Worm (Caenorhabditis elegans) whole organism, young adult: ENCODE measurements around the gene aly-2.
A peak's percentile ranks its signal among the peaks of the same experiment; 100 is the strongest.

Experiments used
- B0035.1 ChIP-seq: sonication (generic microtip); optimal IDR thresholded peaks from 2 replicates; lab custom pipeline; 2016; ENCODE audit warnings: missing genetic modification characterization, mild to moderate bottlenecking, missing compliant biosample characterization, missing genotype, missing genetic modification reagents
- B0336.3 ChIP-seq: fragments of 200-800 bp; sonication (Bioruptor generic); IDR thresholded peaks from 2 replicates; pipeline ENCODE4 v1.3.6; 2022; ENCODE audit warnings: missing genetic modification characterization, missing compliant biosample characterization
- D2030.7 ChIP-seq: fragments of 200-800 bp; sonication (Bioruptor generic); IDR thresholded peaks from 2 replicates; pipeline ENCODE4 v1.3.6; 2022; ENCODE audit warnings: missing genetic modification reagents, missing genetic modification characterization, missing compliant biosample characterization
- F23B12.7 ChIP-seq: sonication (generic microtip); optimal IDR thresholded peaks from 2 replicates; lab custom pipeline; 2017; ENCODE audit warnings: missing genetic modification characterization, mild to moderate bottlenecking, missing compliant biosample characterization, antibody characterized with exemption, moderate library complexity; ENCODE audit not compliant: insufficient read depth
- F49E8.2 ChIP-seq: sonication (generic microtip); optimal IDR thresholded peaks from 3 replicates; lab custom pipeline; 2017; ENCODE audit warnings: missing genetic modification characterization, mild to moderate bottlenecking, missing compliant biosample characterization, antibody characterized with exemption, moderate library complexity; ENCODE audit not compliant: insufficient read depth
- T07F8.4 ChIP-seq: sonication (generic microtip); optimal IDR thresholded peaks from 2 replicates; lab custom pipeline; 2016; ENCODE audit warnings: mild to moderate bottlenecking, missing genetic modification characterization, moderate library complexity, missing compliant biosample characterization
- T26A5.8 ChIP-seq: sonication (generic microtip); optimal IDR thresholded peaks from 2 replicates; lab custom pipeline; 2016; ENCODE audit warnings: missing genetic modification characterization, missing compliant biosample characterization
- aptf-2 ChIP-seq: fragments of 200-800 bp; sonication (Bioruptor generic); conservative IDR thresholded peaks from 2 replicates; pipeline ENCODE4 v1.3.6; 2022; ENCODE audit warnings: missing genetic modification reagents, missing genetic modification characterization, missing compliant biosample characterization
- attf-5 ChIP-seq: fragments of 200-800 bp; sonication (Bioruptor generic); optimal IDR thresholded peaks from 2 replicates; lab custom pipeline; 2018; ENCODE audit warnings: mild to moderate bottlenecking, missing genetic modification characterization, missing compliant biosample characterization
- attf-6 ChIP-seq: fragments of 200-800 bp; sonication (Bioruptor generic); IDR thresholded peaks from 2 replicates; pipeline ENCODE4 v1.3.6; 2022; ENCODE audit warnings: missing genetic modification reagents, missing genetic modification characterization, missing compliant biosample characterization
- cebp-2 ChIP-seq: fragments of 200-800 bp; sonication (Bioruptor generic); IDR thresholded peaks from 2 replicates; pipeline ENCODE4 v1.3.6; 2022; ENCODE audit warnings: missing genetic modification characterization, missing compliant biosample characterization
- ceh-58 ChIP-seq: fragments of 200-800 bp; sonication (Bioruptor generic); IDR thresholded peaks from 2 replicates; pipeline ENCODE4 v1.3.6; 2022; ENCODE audit warnings: missing genetic modification characterization, missing compliant biosample characterization
- dpff-1 ChIP-seq: sonication (generic microtip); optimal IDR thresholded peaks from 2 replicates; lab custom pipeline; 2017; ENCODE audit warnings: mild to moderate bottlenecking, missing genetic modification characterization, missing compliant biosample characterization
- dpl-1 ChIP-seq: fragments of 150-350 bp; optimal IDR thresholded peaks from 2 replicates; lab custom pipeline; 2014; ENCODE audit warnings: missing biosample characterization, missing genetic modification reagents, missing genetic modification characterization
- efl-1 ChIP-seq: fragments of 150-350 bp; optimal IDR thresholded peaks from 2 replicates; lab custom pipeline; 2014; ENCODE audit warnings: missing biosample characterization, missing genetic modification reagents, missing genetic modification characterization
- him-1 ChIP-seq: sonication (generic microtip); optimal IDR thresholded peaks from 2 replicates; lab custom pipeline; 2016; ENCODE audit warnings: missing genotype, missing genetic modification reagents, missing genetic modification characterization, missing compliant biosample characterization
- hlh-26 ChIP-seq: fragments of 200-800 bp; sonication (Bioruptor generic); conservative IDR thresholded peaks from 2 replicates; pipeline ENCODE4 v1.3.6; 2022; ENCODE audit warnings: missing genetic modification reagents, missing genetic modification characterization, missing compliant biosample characterization
- hmg-1.2 ChIP-seq: fragments of 200-800 bp; sonication (Bioruptor generic); IDR thresholded peaks from 2 replicates; pipeline ENCODE4 v1.3.6; 2022; ENCODE audit warnings: missing genetic modification reagents, missing genetic modification characterization, missing compliant biosample characterization
- hmg-20 ChIP-seq: fragments of 200-800 bp; sonication (Bioruptor generic); IDR thresholded peaks from 2 replicates; pipeline ENCODE4 v1.3.6; 2022; ENCODE audit warnings: missing genetic modification reagents, missing genetic modification characterization, missing compliant biosample characterization
- hsf-1 ChIP-seq: fragments of 200-800 bp; sonication (Bioruptor generic); IDR thresholded peaks from 2 replicates; pipeline ENCODE4 v1.3.6; 2022; ENCODE audit warnings: missing genetic modification reagents, missing genetic modification characterization, missing compliant biosample characterization
- let-526 ChIP-seq: fragments of 200-800 bp; sonication (Bioruptor generic); IDR thresholded peaks from 2 replicates; pipeline ENCODE4 v1.3.6; 2022; ENCODE audit warnings: missing genetic modification reagents, missing genetic modification characterization, missing compliant biosample characterization
- let-607 ChIP-seq, 2 experiments: fragments of 200-800 bp in 1 of 2; sonication (Bioruptor generic) in 1 of 2; sonication (generic microtip) in 1 of 2; optimal IDR thresholded peaks; 2 replicates each; lab custom pipeline; 2016 to 2018; ENCODE audit warnings: mild to moderate bottlenecking in 2 of 2, missing compliant biosample characterization in 2 of 2, missing genetic modification characterization in 2 of 2, moderate library complexity in 2 of 2, missing genotype in 1 of 2
- lin-40 ChIP-seq: sonication (generic microtip); optimal IDR thresholded peaks from 2 replicates; lab custom pipeline; 2016; ENCODE audit warnings: missing genetic modification characterization, mild to moderate bottlenecking, missing compliant biosample characterization, missing genotype, missing genetic modification reagents
- lsl-1 ChIP-seq: fragments of 200-800 bp; sonication (Bioruptor generic); optimal IDR thresholded peaks from 2 replicates; lab custom pipeline; 2018; ENCODE audit warnings: mild to moderate bottlenecking, missing genetic modification characterization, moderate library complexity, missing compliant biosample characterization
- madf-6 ChIP-seq: fragments of 200-800 bp; sonication (Bioruptor generic); IDR thresholded peaks from 2 replicates; pipeline ENCODE4 v1.3.6; 2022; ENCODE audit warnings: missing genetic modification reagents, missing genetic modification characterization, missing compliant biosample characterization
- mcd-1 ChIP-seq: fragments of 200-800 bp; sonication (Bioruptor generic); IDR thresholded peaks from 2 replicates; pipeline ENCODE4 v1.3.6; 2022; ENCODE audit warnings: missing genetic modification reagents, missing genetic modification characterization, missing compliant biosample characterization
- pbrm-1 ChIP-seq: fragments of 200-800 bp; sonication (Bioruptor generic); IDR thresholded peaks from 2 replicates; pipeline ENCODE4 v1.3.6; 2022; ENCODE audit warnings: missing genetic modification reagents, missing genetic modification characterization, missing compliant biosample characterization
- rcor-1 ChIP-seq: fragments of 200-800 bp; sonication (Bioruptor generic); IDR thresholded peaks from 2 replicates; pipeline ENCODE4 v1.3.6; 2022; ENCODE audit warnings: missing genetic modification reagents, missing genetic modification characterization, missing compliant biosample characterization
- snpc-1.1 ChIP-seq: sonication (generic microtip); optimal IDR thresholded peaks from 2 replicates; lab custom pipeline; 2017; ENCODE audit warnings: missing genetic modification characterization, mild to moderate bottlenecking, missing compliant biosample characterization, antibody characterized with exemption, moderate library complexity, missing genotype, missing genetic modification reagents; ENCODE audit not compliant: insufficient read depth
- snpc-3.4 ChIP-seq: sonication (generic microtip); optimal IDR thresholded peaks from 2 replicates; lab custom pipeline; 2017; ENCODE audit warnings: missing genetic modification characterization, mild to moderate bottlenecking, missing compliant biosample characterization, antibody characterized with exemption, moderate library complexity, missing genotype, missing genetic modification reagents
- snpc-4 ChIP-seq, 5 experiments: fragments of 150-350 bp in 1 of 5; sonication (generic microtip) in 4 of 5; optimal IDR thresholded peaks; 2 replicates each; lab custom pipeline; 2014 to 2018; ENCODE audit warnings: missing genetic modification characterization in 5 of 5, missing biosample characterization in 3 of 5, antibody characterized with exemption in 2 of 5, mild to moderate bottlenecking in 2 of 5, missing compliant biosample characterization in 2 of 5, missing genotype in 2 of 5, moderate library complexity in 2 of 5, missing genetic modification reagents in 1 of 5
- tbp1 ChIP-seq: fragments of 200-800 bp; sonication (Bioruptor generic); optimal IDR thresholded peaks from 2 replicates; lab custom pipeline; 2018; ENCODE audit warnings: mild to moderate bottlenecking, missing genetic modification characterization, missing compliant biosample characterization
- tbx-9 ChIP-seq: sonication (generic microtip); optimal IDR thresholded peaks from 2 replicates; lab custom pipeline; 2016; ENCODE audit warnings: borderline replicate concordance, missing genetic modification characterization, inconsistent platforms, missing compliant biosample characterization
- tlf-1 ChIP-seq: fragments of 200-800 bp; sonication (Bioruptor generic); optimal IDR thresholded peaks from 2 replicates; lab custom pipeline; 2018; ENCODE audit warnings: mild to moderate bottlenecking, missing genetic modification characterization, missing compliant biosample characterization
- ztf-28 ChIP-seq: fragments of 200-800 bp; sonication (Bioruptor generic); IDR thresholded peaks from 2 replicates; pipeline ENCODE4 v1.3.6; 2022; ENCODE audit warnings: missing genetic modification reagents, missing genetic modification characterization, missing compliant biosample characterization

Gene aly-2

DNA sequence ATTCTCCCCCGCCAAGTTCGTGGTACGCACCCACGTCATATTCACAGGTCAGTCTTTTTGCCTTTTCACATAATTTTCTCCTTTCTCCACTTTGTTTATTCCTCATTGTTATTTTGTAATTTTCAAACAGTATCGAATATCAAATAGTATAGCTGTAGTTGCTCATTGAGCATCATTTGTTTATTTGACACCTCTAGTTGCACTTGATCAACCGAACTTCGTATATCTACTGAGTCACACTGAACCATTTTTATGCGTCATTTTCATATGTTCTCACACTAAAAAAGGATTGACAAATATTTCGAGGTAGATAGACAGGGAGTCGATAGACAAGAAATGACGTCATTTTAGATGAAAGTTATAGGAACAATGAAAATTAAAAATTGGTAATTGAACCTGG is 27.0 kb upstream of the aly-2 start:
- no peak for TF ChIP-seq dpl-1 (GFP tag; lab: Kevin White, UChicago)
- no peak for TF ChIP-seq dpff-1
- no peak for TF ChIP-seq F23B12.7 (tag; lab: Kevin White, UChicago)
- no peak for TF ChIP-seq ztf-28
- no peak for TF ChIP-seq cebp-2 (GFP tag; lab: Robert Waterston, UW)
- TF ChIP-seq efl-1 (GFP tag; lab: Kevin White, UChicago), result no peak
- TF ChIP-seq ceh-58 (GFP tag; lab: Robert Waterston, UW), result no peak
- TF ChIP-seq B0035.1 (tag; lab: Kevin White, UChicago), result no peak
- TF ChIP-seq tbx-9 (tag; lab: Kevin White, UChicago), result no peak
- TF ChIP-seq lsl-1, result no peak
- TF ChIP-seq hsf-1 (GFP tag; lab: Robert Waterston, UW), result no peak

DNA sequence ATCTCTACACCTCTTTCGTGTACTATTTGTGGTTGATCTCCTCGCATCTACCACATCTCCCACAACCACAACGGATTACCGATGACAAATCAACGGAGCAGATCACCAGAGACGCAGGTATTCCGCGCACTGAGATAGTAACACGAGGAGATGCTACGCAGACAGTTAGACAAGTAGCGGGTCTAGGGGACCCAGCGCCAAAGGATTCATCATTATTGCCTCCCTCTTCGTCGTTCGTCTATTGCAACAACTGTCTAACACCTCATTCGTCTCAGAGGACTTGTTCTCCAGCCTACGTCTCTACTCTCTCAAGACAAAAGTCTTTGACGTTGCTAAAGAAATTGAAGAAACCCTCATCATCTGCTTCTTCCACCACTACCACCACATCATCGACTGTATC is 25.7 kb upstream of the aly-2 start:
- TF ChIP-seq hmg-1.2 (peak; percentile 50; the same call in 1 of the 2 replicates), lin-40 (tag; lab: Kevin White, UChicago) (peak; percentile 16), attf-5 (GFP tag; lab: Kevin White, UChicago) (peak; percentile 8), T07F8.4 (no peak), mcd-1 (GFP tag; lab: Robert Waterston, UW) (0 out of 2 replicates have a peak, but pooled peaks have one; percentile 20)
- TF ChIP-seq, all 124 proteins: peak for 4

DNA sequence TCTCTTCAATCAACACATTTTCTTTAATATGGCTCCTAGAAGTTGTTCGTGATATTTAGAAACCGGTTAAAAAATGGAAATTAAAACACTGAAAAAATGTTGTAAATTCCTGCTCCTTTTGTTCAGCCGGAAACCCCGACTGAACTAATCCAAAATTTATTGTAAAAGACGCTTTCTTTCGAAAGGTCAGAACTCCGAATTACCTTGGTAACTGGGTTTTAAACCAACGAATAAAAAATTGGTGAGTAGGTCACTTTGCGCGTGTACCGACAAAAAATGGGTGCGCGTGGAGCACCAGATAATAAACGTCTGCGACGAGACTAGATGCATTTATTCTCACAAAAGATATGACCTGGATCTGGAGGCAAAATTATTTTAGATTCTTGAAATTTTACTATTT is 16.7 kb upstream of the aly-2 start:
- TF ChIP-seq let-607 (tag; optimal IDR thresholded peaks at IDR 0.05; lab: Kevin White, UChicago) (no peak), madf-6 (GFP tag; lab: Robert Waterston, UW) (peak; percentile 69), snpc-3.4 (tag; lab: Kevin White, UChicago) (peak; percentile 14), attf-6 (GFP tag; lab: Robert Waterston, UW) (peak; percentile 94), hmg-1.2 (peak; percentile 52; the same call in 1 of the 2 replicates), let-526 (no peak), him-1 (tag; lab: Kevin White, UChicago) (peak; percentile 1), F49E8.2 (tag; lab: Kevin White, UChicago) (peak; percentile 13), tlf-1 (GFP tag; lab: Kevin White, UChicago) (no peak), D2030.7 (GFP tag; lab: Robert Waterston, UW) (peak; percentile 50; the same call in 1 of the 2 replicates), B0336.3 (GFP tag; lab: Robert Waterston, UW) (no peak; the same call in 1 of the 2 replicates), hlh-26 (GFP tag; lab: Robert Waterston, UW) (no peak), snpc-1.1 (tag; lab: Kevin White, UChicago) (peak; percentile 88), hmg-20 (GFP tag; lab: Robert Waterston, UW) (0 out of 2 replicates have a peak, but pooled peaks have one; percentile 32), aptf-2 (GFP tag; lab: Robert Waterston, UW) (no peak), lsl-1 (peak; percentile 4), tbp1 (GFP tag; lab: Kevin White, UChicago) (peak; percentile 72), pbrm-1 (GFP tag; lab: Robert Waterston, UW) (peak; percentile 61; the same call in 1 of the 2 replicates), T26A5.8 (tag; lab: Kevin White, UChicago) (no peak), rcor-1 (GFP tag; lab: Robert Waterston, UW) (peak; percentile 46; the same call in 1 of the 2 replicates), snpc-4 (GFP tag; optimal IDR thresholded peaks at IDR 0.05; lab: Kevin White, UChicago) (peak; percentile 79), snpc-4 (tag; optimal IDR thresholded peaks at IDR 0.05; lab: Kevin White, UChicago) (peak; percentile 83 to 97 (median 92)), ztf-28 (no peak)
- TF ChIP-seq, all 124 proteins: peak for 14
